Worm (Caenorhabditis elegans): Measurements from ENCODE around the gene ptr-24.

The ptr-24 gene

ce11 chrX:13379072-13379471 is 41.2 kb downstream of the ptr-24 start:
- TF ChIP-seq lin-13 (tag; optimal IDR thresholded peaks at IDR 0.05) (no peak), unc-62 (GFP tag; optimal IDR thresholded peaks at IDR 0.05) (no peak), ham-2 (GFP tag; optimal IDR thresholded peaks at IDR 0.05) (no peak), M03D4.4 (tag; optimal IDR thresholded peaks at IDR 0.05) (no peak), elt-1 (tag; optimal IDR thresholded peaks at IDR 0.05; ENCODE audit: borderline replicate concordance, insufficient read depth) (no peak), zip-8 (tag; optimal IDR thresholded peaks at IDR 0.05) (peak; percentile 59)

ce11 chrX:13380988-13381742 is 43.3 kb downstream of the ptr-24 start:
- TF ChIP-seq ceh-39 (tag; optimal IDR thresholded peaks at IDR 0.05) (no peak), ham-2 (GFP tag; optimal IDR thresholded peaks at IDR 0.05) (no peak), nhr-2 (tag; optimal IDR thresholded peaks at IDR 0.05) (no peak), lin-13 (tag; optimal IDR thresholded peaks at IDR 0.05) (no peak), ztf-11 (tag; optimal IDR thresholded peaks at IDR 0.05) (no peak), nhr-237 (tag; optimal IDR thresholded peaks at IDR 0.05) (no peak), nhr-28 (tag; optimal IDR thresholded peaks at IDR 0.05) (no peak), mls-2 (tag; optimal IDR thresholded peaks at IDR 0.05) (no peak), tbx-8 (GFP tag; optimal IDR thresholded peaks at IDR 0.05) (no peak), mab-5 (tag; optimal IDR thresholded peaks at IDR 0.05) (no peak), ceh-83 (GFP tag; optimal IDR thresholded peaks at IDR 0.05) (no peak), drap-1 (GFP tag; optimal IDR thresholded peaks at IDR 0.05) (no peak)

- TF ChIP-seq cnd-1 (tag; optimal IDR thresholded peaks at IDR 0.05) (no peak), snpc-4 (tag; optimal IDR thresholded peaks at IDR 0.05) (no peak), nhr-28 (tag; optimal IDR thresholded peaks at IDR 0.05) (no peak), nhr-237 (tag; optimal IDR thresholded peaks at IDR 0.05) (no peak), ham-2 (GFP tag; optimal IDR thresholded peaks at IDR 0.05) (no peak), hlh-1 (tag; optimal IDR thresholded peaks at IDR 0.05) (no peak), lin-32 (GFP tag; optimal IDR thresholded peaks at IDR 0.05) (no peak), M03D4.4 (tag; optimal IDR thresholded peaks at IDR 0.05) (no peak), sem-2 (GFP tag; optimal IDR thresholded peaks at IDR 0.05) (no peak), sptf-1 (tag; optimal IDR thresholded peaks at IDR 0.05) (no peak), unc-62 (GFP tag; optimal IDR thresholded peaks at IDR 0.05) (no peak), ces-1 (GFP tag; optimal IDR thresholded peaks at IDR 0.05) (no peak), lsy-2 (tag; optimal IDR thresholded peaks at IDR 0.05) (no peak), ceh-43 (GFP tag; optimal IDR thresholded peaks at IDR 0.05) (no peak), mep-1 (tag; optimal IDR thresholded peaks at IDR 0.05) (no peak)
These were observed 45.4 kb downstream of the ptr-24 start for ce11 chrX:13383273-13383672.

- TF ChIP-seq nhr-237 (tag; optimal IDR thresholded peaks at IDR 0.05) = no peak
These were observed 46.9 kb downstream of the ptr-24 start for ce11 chrX:13384743-13385142.

ce11 chrX:13387497-13387953 is 49.7 kb downstream of the ptr-24 start, which contains the start of gene C49F8.3:
C49F8.3 (minus strand) TSS chrX:13387547.
- no peak for TF ChIP-seq mls-2 (tag; optimal IDR thresholded peaks at IDR 0.05)
- no peak for TF ChIP-seq ceh-39 (tag; optimal IDR thresholded peaks at IDR 0.05)
- no peak for TF ChIP-seq unc-39 (tag; optimal IDR thresholded peaks at IDR 0.05)
- TF ChIP-seq sem-2 (GFP tag; optimal IDR thresholded peaks at IDR 0.05) = no peak
- no peak for TF ChIP-seq pha-4 (tag; optimal IDR thresholded peaks at IDR 0.05)
- TF ChIP-seq nhr-28 (tag; optimal IDR thresholded peaks at IDR 0.05) = no peak
- no peak for TF ChIP-seq nhr-237 (tag; optimal IDR thresholded peaks at IDR 0.05)
- TF ChIP-seq lin-13 (tag; optimal IDR thresholded peaks at IDR 0.05) = no peak
- TF ChIP-seq nhr-12 (tag; optimal IDR thresholded peaks at IDR 0.05) = no peak
- no peak for TF ChIP-seq elt-1 (tag; optimal IDR thresholded peaks at IDR 0.05; ENCODE audit: borderline replicate concordance, insufficient read depth)
- no peak for TF ChIP-seq ztf-11 (tag; optimal IDR thresholded peaks at IDR 0.05)
- no peak for TF ChIP-seq unc-120 (tag; optimal IDR thresholded peaks at IDR 0.05; ENCODE audit: poor library complexity, severe bottlenecking)
- TF ChIP-seq blmp-1 (tag; optimal IDR thresholded peaks at IDR 0.05) = no peak
- TF ChIP-seq drap-1 (GFP tag; optimal IDR thresholded peaks at IDR 0.05) = no peak
- TF ChIP-seq flh-1 (GFP tag; optimal IDR thresholded peaks at IDR 0.05) = no peak
- no peak for TF ChIP-seq ham-2 (GFP tag; optimal IDR thresholded peaks at IDR 0.05)
